Worm (Caenorhabditis elegans): Measurements from ENCODE around the gene pei-2.

DNA sequence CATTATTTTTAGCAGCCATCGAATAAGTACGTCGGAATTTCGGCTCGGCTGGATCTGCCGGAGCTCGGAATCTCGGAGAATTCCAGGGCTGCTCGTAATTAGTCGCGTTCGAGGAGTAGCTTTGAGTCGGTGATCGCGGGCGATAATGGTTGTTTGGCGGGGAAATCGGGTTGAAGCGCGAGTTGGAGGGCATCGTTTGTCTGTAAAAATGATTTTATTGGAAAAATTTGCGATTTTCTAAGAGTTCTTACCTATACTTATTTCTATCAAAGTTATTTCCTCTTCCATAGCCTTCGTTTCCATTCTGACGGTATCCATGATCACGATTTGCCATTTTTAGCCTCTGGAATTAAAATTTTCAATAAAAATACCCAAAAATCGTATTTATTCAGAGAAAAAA, 19.9 kb downstream of the pei-2 start, which contains the start of gene Y50D4C.5:
- TF ChIP-seq nhr-11 (tag; optimal IDR thresholded peaks at IDR 0.05) (no peak), fkh-10 (GFP tag; optimal IDR thresholded peaks at IDR 0.05) (no peak), mml-1 (tag; optimal IDR thresholded peaks at IDR 0.05) (no peak), tbx-2 (tag; optimal IDR thresholded peaks at IDR 0.05) (no peak), fos-1 (tag; optimal IDR thresholded peaks at IDR 0.05) (no peak), nhr-23 (tag; optimal IDR thresholded peaks at IDR 0.05) (no peak), elt-2 (tag; optimal IDR thresholded peaks at IDR 0.05) (no peak), ztf-4 (tag; optimal IDR thresholded peaks at IDR 0.05) (no peak), lin-39 (tag; optimal IDR thresholded peaks at IDR 0.05) (no peak), ama-1 (optimal IDR thresholded peaks at IDR 0.05) (no peak), nhr-25 (tag; optimal IDR thresholded peaks at IDR 0.05) (no peak), nhr-12 (tag; optimal IDR thresholded peaks at IDR 0.05) (no peak)

Data from whole organism, L3 larva.